Fruit fly (Drosophila melanogaster) whole organism, prepupa: ENCODE measurements around the gene fwd.
A peak's percentile ranks its signal among the peaks of the same experiment; 100 is the strongest.

Source experiments
- Blimp-1 ChIP-seq: fragments of 200-800 bp; sonication (Bioruptor generic); optimal IDR thresholded peaks from 3 replicates; lab custom pipeline; 2017; ENCODE audit warnings: missing biosample characterization, missing genetic modification characterization, mild to moderate bottlenecking, moderate library complexity, missing genetic modification reagents
- CG10631 ChIP-seq: fragments of 200-800 bp; sonication (Bioruptor generic); optimal IDR thresholded peaks from 2 replicates; lab custom pipeline; 2016; ENCODE audit warnings: missing biosample characterization, missing genetic modification characterization
- CG10669 ChIP-seq: fragments of 200-800 bp; sonication (Bioruptor generic); optimal IDR thresholded peaks from 3 replicates; lab custom pipeline; 2018; ENCODE audit warnings: missing biosample characterization, mild to moderate bottlenecking, missing genetic modification characterization, moderate library complexity
- CG11294 ChIP-seq: fragments of 200-800 bp; sonication (Bioruptor generic); IDR thresholded peaks from 2 replicates; pipeline ENCODE4 v1.3.6; 2022; ENCODE audit warnings: missing biosample characterization, missing genetic modification characterization
- CG11762 ChIP-seq: fragments of 200-800 bp; sonication (Bioruptor generic); optimal IDR thresholded peaks from 3 replicates; lab custom pipeline; 2016; ENCODE audit warnings: missing biosample characterization, missing genetic modification characterization; ENCODE audit not compliant: insufficient read depth
- CG11902 ChIP-seq: fragments of 200-800 bp; sonication (Bioruptor generic); optimal IDR thresholded peaks from 3 replicates; lab custom pipeline; 2016; ENCODE audit warnings: missing biosample characterization, missing genetic modification characterization
- CG15336 ChIP-seq: fragments of 200-800 bp; sonication (Bioruptor generic); IDR thresholded peaks from 2 replicates; pipeline ENCODE4 v1.3.6; 2022; ENCODE audit warnings: missing biosample characterization, missing genetic modification characterization
- CG1621 ChIP-seq: fragments of 200-800 bp; sonication (Bioruptor generic); optimal IDR thresholded peaks from 3 replicates; lab custom pipeline; 2018; ENCODE audit warnings: missing biosample characterization, mild to moderate bottlenecking, missing genetic modification characterization
- CG16779 ChIP-seq: fragments of 200-800 bp; sonication (Bioruptor generic); optimal IDR thresholded peaks from 3 replicates; lab custom pipeline; 2017; ENCODE audit warnings: missing biosample characterization, mild to moderate bottlenecking, missing genetic modification characterization
- CG3032 ChIP-seq: fragments of 200-800 bp; optimal IDR thresholded peaks from 2 replicates; lab custom pipeline; 2019; ENCODE audit warnings: missing biosample characterization, mild to moderate bottlenecking, missing genetic modification characterization, moderate library complexity
- CG31627 ChIP-seq: fragments of 200-800 bp; sonication (Bioruptor generic); optimal IDR thresholded peaks from 3 replicates; lab custom pipeline; 2016; ENCODE audit warnings: missing biosample characterization, missing genetic modification characterization
- CG32006 ChIP-seq: fragments of 200-800 bp; sonication (Bioruptor generic); optimal IDR thresholded peaks from 3 replicates; lab custom pipeline; 2017; ENCODE audit warnings: missing biosample characterization, mild to moderate bottlenecking, missing genetic modification characterization
- CG3919 ChIP-seq: fragments of 200-800 bp; sonication (Bioruptor generic); optimal IDR thresholded peaks from 3 replicates; lab custom pipeline; 2016; ENCODE audit warnings: missing biosample characterization, missing genetic modification characterization
- CG4318 ChIP-seq: fragments of 200-800 bp; sonication (Bioruptor generic); optimal IDR thresholded peaks from 3 replicates; lab custom pipeline; 2017; ENCODE audit warnings: missing biosample characterization, mild to moderate bottlenecking, missing genetic modification characterization
- CG6276 ChIP-seq: fragments of 200-800 bp; sonication (Bioruptor generic); optimal IDR thresholded peaks from 2 replicates; lab custom pipeline; 2017; ENCODE audit warnings: missing biosample characterization, mild to moderate bottlenecking, missing genetic modification characterization
- CG6854 ChIP-seq: fragments of 200-800 bp; sonication (Bioruptor generic); optimal IDR thresholded peaks from 2 replicates; lab custom pipeline; 2017; ENCODE audit warnings: missing biosample characterization, mild to moderate bottlenecking, missing genetic modification characterization
- CG8632 ChIP-seq: fragments of 200-800 bp; sonication (Bioruptor generic); optimal IDR thresholded peaks from 3 replicates; lab custom pipeline; 2016; ENCODE audit warnings: missing biosample characterization, missing genetic modification characterization
- CG9139 ChIP-seq: fragments of 200-800 bp; sonication (Bioruptor generic); optimal IDR thresholded peaks from 3 replicates; lab custom pipeline; 2017; ENCODE audit warnings: missing biosample characterization, mild to moderate bottlenecking, missing genetic modification characterization
- Eip78C ChIP-seq: fragments of 200-800 bp; sonication (Bioruptor generic); peaks from one replicate; lab custom pipeline; 2016; ENCODE audit warnings: missing biosample characterization, missing genetic modification characterization
- Eip93F ChIP-seq: fragments of 200-800 bp; sonication (Bioruptor generic); optimal IDR thresholded peaks from 2 replicates; lab custom pipeline; 2016; ENCODE audit warnings: missing biosample characterization, mild to moderate bottlenecking, missing genetic modification characterization
- Ets21C ChIP-seq: fragments of 200-800 bp; sonication (Bioruptor generic); optimal IDR thresholded peaks from 3 replicates; lab custom pipeline; 2016; ENCODE audit warnings: missing biosample characterization, missing genetic modification characterization
- Ets96B ChIP-seq: fragments of 200-800 bp; optimal IDR thresholded peaks from 2 replicates; lab custom pipeline; 2019; ENCODE audit warnings: missing biosample characterization, mild to moderate bottlenecking, missing genetic modification characterization, moderate library complexity
- Gug ChIP-seq: fragments of 200-800 bp; sonication (Bioruptor generic); IDR thresholded peaks from 2 replicates; pipeline ENCODE4 v1.3.6; 2022; ENCODE audit warnings: missing biosample characterization, missing genetic modification characterization
- Sox102F ChIP-seq: fragments of 200-800 bp; sonication (Bioruptor generic); optimal IDR thresholded peaks from 2 replicates; lab custom pipeline; 2016; ENCODE audit warnings: missing biosample characterization, mild to moderate bottlenecking, missing genetic modification characterization
- Sox14 ChIP-seq: fragments of 200-800 bp; sonication (Bioruptor generic); optimal IDR thresholded peaks from 3 replicates; lab custom pipeline; 2016; ENCODE audit warnings: missing biosample characterization, missing genetic modification characterization
- Sox15 ChIP-seq: fragments of 200-800 bp; sonication (Bioruptor generic); optimal IDR thresholded peaks from 3 replicates; lab custom pipeline; 2016; ENCODE audit warnings: missing biosample characterization, missing genetic modification characterization
- achi ChIP-seq: fragments of 200-800 bp; sonication (Bioruptor generic); optimal IDR thresholded peaks from 3 replicates; lab custom pipeline; 2016; ENCODE audit warnings: missing biosample characterization, missing genetic modification characterization
- cyc ChIP-seq: fragments of 200-800 bp; sonication (Bioruptor generic); optimal IDR thresholded peaks from 3 replicates; lab custom pipeline; 2016; ENCODE audit warnings: missing biosample characterization, missing genetic modification characterization
- dac ChIP-seq: fragments of 200-800 bp; sonication (Bioruptor generic); optimal IDR thresholded peaks from 2 replicates; lab custom pipeline; 2017; ENCODE audit warnings: missing biosample characterization, mild to moderate bottlenecking, missing genetic modification characterization
- dsx ChIP-seq: fragments of 200-800 bp; optimal IDR thresholded peaks from 3 replicates; lab custom pipeline; 2019; ENCODE audit warnings: missing biosample characterization, mild to moderate bottlenecking, missing genetic modification characterization, moderate library complexity; ENCODE audit not compliant: poor library complexity, severe bottlenecking
- esn ChIP-seq: fragments of 200-800 bp; sonication (Bioruptor generic); optimal IDR thresholded peaks from 2 replicates; lab custom pipeline; 2016; ENCODE audit warnings: missing biosample characterization, mild to moderate bottlenecking, missing genetic modification characterization, moderate library complexity
- fd85E ChIP-seq: fragments of 200-800 bp; sonication (Bioruptor generic); optimal IDR thresholded peaks from 3 replicates; lab custom pipeline; 2016; ENCODE audit warnings: missing biosample characterization, missing genetic modification characterization
- fkh ChIP-seq: fragments of 200-800 bp; sonication (Bioruptor generic); optimal IDR thresholded peaks from 3 replicates; lab custom pipeline; 2017; ENCODE audit warnings: missing biosample characterization, mild to moderate bottlenecking, missing genetic modification characterization, moderate library complexity
- lz ChIP-seq: fragments of 200-800 bp; sonication (Bioruptor generic); optimal IDR thresholded peaks from 3 replicates; lab custom pipeline; 2016; ENCODE audit warnings: missing biosample characterization, missing genetic modification characterization
- salr ChIP-seq, 2 experiments: fragments of 200-800 bp; sonication (Bioruptor generic); optimal IDR thresholded peaks; 3 replicates each; lab custom pipeline; 2016 to 2018; ENCODE audit warnings: missing biosample characterization in 2 of 2, missing genetic modification characterization in 2 of 2, mild to moderate bottlenecking in 1 of 2
- ss ChIP-seq, 2 experiments: fragments of 200-800 bp; sonication (Bioruptor generic); optimal IDR thresholded peaks; 2 replicates in 1 of 2; 3 replicates in 1 of 2; lab custom pipeline; 2017 to 2018; ENCODE audit warnings: mild to moderate bottlenecking in 2 of 2, missing biosample characterization in 2 of 2, missing genetic modification characterization in 2 of 2, moderate library complexity in 1 of 2
- svp ChIP-seq: fragments of 200-800 bp; sonication (Bioruptor generic); peaks from one replicate; lab custom pipeline; 2016; ENCODE audit warnings: missing biosample characterization, missing genetic modification characterization
- vri ChIP-seq: fragments of 200-800 bp; sonication (Bioruptor generic); optimal IDR thresholded peaks from 3 replicates; lab custom pipeline; 2016; ENCODE audit warnings: missing biosample characterization, mild to moderate bottlenecking, missing genetic modification characterization

The fwd gene

DNA sequence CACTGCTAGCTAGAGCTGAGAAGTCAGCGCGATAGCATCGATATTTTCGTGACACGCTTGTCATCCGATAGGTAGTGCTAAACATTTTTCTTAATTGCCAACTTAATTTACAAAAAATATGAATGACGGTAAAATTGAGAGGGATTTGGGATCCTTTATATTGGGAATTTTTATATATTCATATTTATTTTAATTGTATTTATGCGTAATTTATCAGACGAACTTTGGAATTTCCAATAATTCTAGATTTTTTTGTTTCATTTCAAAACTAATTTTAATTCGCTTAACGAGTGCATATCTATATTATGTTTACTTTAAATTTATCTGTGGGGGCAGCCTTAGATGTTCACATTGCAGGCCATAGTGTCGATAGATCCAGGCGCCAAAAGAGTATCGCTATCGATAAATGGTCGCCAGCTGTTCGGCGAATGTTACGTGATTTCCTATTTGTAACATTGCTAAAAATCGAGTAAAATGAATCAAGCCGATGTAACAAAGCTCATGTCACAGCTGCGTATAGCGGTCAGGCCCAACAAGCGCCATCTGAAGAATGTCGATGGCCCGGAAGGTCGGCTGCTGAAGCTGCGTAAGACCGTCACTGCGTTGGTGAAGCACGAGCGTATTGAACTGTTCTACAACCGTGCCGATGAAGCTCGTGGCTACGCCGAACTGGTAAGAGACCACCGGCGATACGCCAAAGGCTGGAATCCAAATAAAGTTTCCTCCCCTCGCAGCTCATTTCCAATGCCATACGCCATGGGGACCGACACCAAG is 55.1 kb downstream of the fwd start, which contains the start of the genes Tudor-SN and mRpL17 (continued):
- no peak for TF ChIP-seq CG32006 (GFP tag; lab: Kevin White, UChicago)
- no peak for TF ChIP-seq CG9139 (GFP tag; lab: Kevin White, UChicago)
- no peak for TF ChIP-seq CG15336 (GFP tag; lab: Robert Waterston, UW)
- no peak for TF ChIP-seq ss (GFP tag; optimal IDR thresholded peaks at IDR 0.05; lab: Kevin White, UChicago)
- no peak for TF ChIP-seq Blimp-1 (GFP tag; lab: Kevin White, UChicago)
- TF ChIP-seq Eip78C (GFP tag; lab: Kevin White, UChicago), result peak; percentile 64
- TF ChIP-seq CG6854 (GFP tag; lab: Kevin White, UChicago), result no peak
- TF ChIP-seq Sox102F (GFP tag; lab: Kevin White, UChicago), result peak; percentile 19

DNA sequence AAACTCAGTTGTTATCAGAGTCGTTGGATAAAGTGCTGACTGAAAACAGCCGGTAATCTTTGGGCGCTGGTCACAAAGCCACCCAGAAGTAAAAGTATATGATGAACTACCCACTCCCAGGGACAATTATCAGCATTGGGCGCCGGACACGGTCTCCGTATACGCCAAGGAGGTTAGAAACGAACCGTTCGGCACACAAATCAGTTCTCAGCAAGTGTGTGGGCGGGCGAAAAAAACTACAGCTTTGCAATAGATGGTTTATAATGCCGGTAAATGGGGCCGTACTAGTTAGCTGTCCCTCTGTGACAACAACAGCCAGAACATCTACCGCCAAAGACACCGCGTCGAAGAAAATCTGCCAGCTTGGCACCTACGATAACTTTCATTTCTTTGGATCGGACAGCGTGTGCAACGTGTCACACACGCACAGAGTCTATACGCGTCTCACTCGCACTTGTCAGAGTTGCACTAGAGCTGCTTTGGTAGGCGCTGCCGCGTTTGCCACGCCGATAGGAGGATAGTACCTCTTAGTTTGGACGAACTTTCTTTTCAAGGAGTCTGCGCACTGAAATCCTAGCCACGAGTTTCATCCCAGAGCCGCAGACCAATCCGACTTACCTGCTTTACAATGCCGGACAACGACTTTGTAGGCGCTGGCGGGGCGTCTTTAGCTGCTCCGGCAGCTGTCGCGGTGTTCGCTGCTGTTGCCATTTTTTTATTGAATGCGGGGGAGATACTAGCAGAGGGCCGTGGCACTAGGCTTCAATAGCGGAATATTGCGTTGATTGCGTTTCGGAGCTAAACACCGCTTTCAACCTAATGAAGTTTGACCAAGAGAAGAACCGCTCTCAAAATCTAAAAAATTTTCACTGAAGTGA is 55.9 kb downstream of the fwd start:
- peak; percentile 35 for TF ChIP-seq Blimp-1 (GFP tag; lab: Kevin White, UChicago)
- TF ChIP-seq dsx (GFP tag; lab: Kevin White, UChicago), result no peak

DNA sequence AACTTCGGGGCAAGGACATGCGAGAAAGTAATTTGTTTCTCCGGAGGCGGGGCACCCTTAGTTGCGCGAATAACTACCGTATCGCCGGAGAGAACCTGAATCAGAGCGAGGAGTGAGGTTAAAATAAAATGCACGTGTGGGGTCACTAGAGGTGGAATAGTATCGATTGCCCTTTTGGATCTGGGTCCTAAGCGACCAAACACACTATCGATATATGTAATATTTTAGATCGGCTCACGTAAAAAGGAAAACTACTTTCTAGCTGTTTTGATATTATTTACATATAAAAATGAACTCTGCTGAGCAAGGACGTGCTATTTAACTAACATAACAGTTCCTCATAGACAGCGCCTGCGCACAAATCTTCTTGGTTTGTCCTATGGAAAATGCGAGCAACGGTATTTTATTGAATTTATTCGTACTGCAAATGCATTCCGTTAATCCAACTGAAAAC is 56.9 kb downstream of the fwd start:
- TF ChIP-seq CG10631 (GFP tag; lab: Kevin White, UChicago) (no peak), Ets96B (tag; lab: Kevin White, UChicago) (no peak), CG11294 (GFP tag; lab: Robert Waterston, UW) (no peak), dsx (GFP tag; lab: Kevin White, UChicago) (peak; percentile 15), fkh (GFP tag; lab: Kevin White, UChicago) (peak; percentile 12), cyc (GFP tag; lab: Kevin White, UChicago) (no peak), CG8632 (GFP tag; lab: Kevin White, UChicago) (no peak), dac (GFP tag; lab: Kevin White, UChicago) (no peak), achi (no peak), Sox15 (GFP tag; lab: Kevin White, UChicago) (no peak), svp (peak; percentile 91), CG6276 (GFP tag; lab: Kevin White, UChicago) (no peak)

DNA sequence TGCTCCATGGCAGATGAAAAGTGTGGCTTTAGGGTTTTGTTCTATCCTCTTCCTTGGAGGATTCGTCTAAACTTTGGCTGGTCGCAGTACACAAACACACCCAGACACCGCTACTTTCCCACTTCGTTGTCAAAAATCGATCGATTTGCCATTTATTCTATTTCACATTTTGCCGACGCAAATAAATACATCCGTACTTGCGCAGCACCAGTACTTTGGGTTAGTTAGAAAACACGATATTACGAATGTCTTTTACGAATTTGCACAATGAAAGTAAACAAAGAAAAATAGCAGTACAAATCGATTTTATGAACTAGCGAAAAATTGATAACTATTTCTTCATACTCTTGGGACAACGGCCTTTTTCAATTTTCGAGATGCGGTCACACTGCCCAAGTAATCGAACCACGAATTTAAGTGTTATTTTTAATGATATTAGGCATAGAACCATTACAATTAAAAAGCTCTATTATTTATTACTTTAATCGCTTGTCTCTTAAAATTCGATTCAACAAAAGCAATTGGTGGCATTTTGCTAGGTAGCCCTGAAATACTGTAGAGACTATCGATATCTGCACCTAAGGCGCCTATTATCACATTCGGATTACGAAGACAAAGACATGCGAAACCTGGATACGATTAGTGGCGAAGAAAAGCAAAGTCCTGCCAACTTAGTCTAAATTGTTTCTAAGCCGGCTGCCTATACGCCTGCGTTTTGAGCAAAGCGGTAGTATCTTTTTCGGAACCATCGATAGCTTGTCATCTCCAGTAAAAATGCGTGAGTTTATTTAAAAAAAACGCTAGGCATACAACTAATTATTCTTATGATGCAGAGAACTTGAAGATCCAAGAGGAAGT is 61.8 kb downstream of the fwd start, which contains the start of the genes DIP2 and wac:
Gene DIP2, minus strand, starts transcription at position 337 of the 858 bp plus-strand sequence.
Gene wac, plus strand, starts transcription at position 559 of the 858 bp plus-strand sequence.
- TF ChIP-seq CG11762 (GFP tag; lab: Kevin White, UChicago) (peak; percentile 28), CG16779 (tag; lab: Kevin White, UChicago) (no peak), CG6276 (GFP tag; lab: Kevin White, UChicago) (no peak), CG3919 (GFP tag; lab: Kevin White, UChicago) (no peak), CG4318 (GFP tag; lab: Kevin White, UChicago) (no peak), Gug (no peak), Sox15 (GFP tag; lab: Kevin White, UChicago) (peak; percentile 38), lz (GFP tag; lab: Kevin White, UChicago) (peak; percentile 68), Eip93F (GFP tag; lab: Kevin White, UChicago) (peak; percentile 43), CG3032 (tag; lab: Kevin White, UChicago) (peak; percentile 41), vri (GFP tag; lab: Kevin White, UChicago) (peak; percentile 78), esn (GFP tag; lab: Kevin White, UChicago) (peak; percentile 78), fd85E (GFP tag; lab: Kevin White, UChicago) (no peak), cyc (GFP tag; lab: Kevin White, UChicago) (peak; percentile 64), CG11902 (GFP tag; lab: Kevin White, UChicago) (peak; percentile 36), CG10669 (GFP tag; lab: Kevin White, UChicago) (no peak), Ets21C (no peak), ss (GFP tag; optimal IDR thresholded peaks at IDR 0.05; lab: Kevin White, UChicago) (no peak), CG9139 (GFP tag; lab: Kevin White, UChicago) (no peak), CG1621 (tag; lab: Kevin White, UChicago) (no peak), salr (GFP tag; optimal IDR thresholded peaks at IDR 0.05; lab: Kevin White, UChicago) (no peak), CG31627 (GFP tag; lab: Kevin White, UChicago) (peak; percentile 80), CG8632 (GFP tag; lab: Kevin White, UChicago) (no peak), fkh (GFP tag; lab: Kevin White, UChicago) (peak; percentile 68), dac (GFP tag; lab: Kevin White, UChicago) (no peak), Sox14 (GFP tag; lab: Kevin White, UChicago) (peak; percentile 97)
